Worm (Caenorhabditis elegans): ENCODE data around the gene cpg-9.

DNA sequence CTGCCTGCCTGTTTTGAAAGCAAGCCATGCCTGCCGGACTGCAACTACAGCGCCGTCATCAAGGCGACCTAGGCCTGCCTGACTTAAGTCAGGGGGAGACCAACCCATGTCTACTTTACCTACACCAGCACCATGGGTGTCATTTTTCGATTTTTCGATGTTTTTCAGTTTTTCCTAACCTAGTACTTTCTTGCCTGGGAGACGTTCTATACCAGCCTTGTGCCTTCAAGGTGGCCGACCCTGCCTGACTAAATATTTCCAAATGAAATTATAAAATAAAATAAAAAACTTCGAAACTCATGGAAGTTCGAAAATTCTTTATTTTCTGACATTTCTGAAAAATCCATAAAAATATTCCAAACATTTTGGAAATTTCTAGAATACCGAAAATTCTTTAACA, 6.8 kb upstream of the cpg-9 start:
- TF ChIP-seq dao-5 (tag; optimal IDR thresholded peaks at IDR 0.05) (no peak), him-1 (tag; optimal IDR thresholded peaks at IDR 0.05) (no peak), W03F9.2 (tag; optimal IDR thresholded peaks at IDR 0.05) (no peak)

Data from whole organism, L4/young adult.